Worm (Caenorhabditis elegans) whole organism, L1 larva: ENCODE measurements around the gene wrt-6.

Experiments used
- elt-2 ChIP-seq: sonication (generic microtip); optimal IDR thresholded peaks from 2 replicates; lab custom pipeline; 2016; ENCODE audit warnings: missing genetic modification characterization, mild to moderate bottlenecking, inconsistent platforms, missing compliant biosample characterization, missing genetic modification reagents
- nhr-12 ChIP-seq: sonication (generic microtip); optimal IDR thresholded peaks from 2 replicates; lab custom pipeline; 2017; ENCODE audit warnings: missing biosample characterization, missing genetic modification characterization

DNA sequence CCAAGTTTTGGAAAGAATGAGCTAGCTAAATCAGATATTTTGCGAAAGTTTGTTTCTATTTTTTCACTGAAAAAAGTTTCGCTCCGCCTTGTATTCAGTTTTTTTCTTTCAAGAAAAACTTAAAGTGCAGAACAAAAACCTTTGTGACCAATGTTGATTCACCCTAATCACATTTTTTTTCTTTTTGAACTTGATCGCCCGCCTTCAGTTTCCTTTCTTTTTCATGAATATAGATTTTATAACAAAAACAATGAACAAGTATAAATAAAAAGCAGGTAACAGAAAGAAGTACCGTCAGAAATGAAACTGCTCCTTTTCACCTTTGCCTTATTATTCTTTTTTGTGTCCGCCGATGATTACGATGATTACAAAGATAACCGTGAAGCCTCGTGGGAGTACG, 36.5 kb upstream of the wrt-6 start, which contains the start of gene ZK813.2:
- no peak for TF ChIP-seq nhr-12
- no peak for TF ChIP-seq elt-2
